Fruit fly (Drosophila melanogaster) whole organism, embryonic: ENCODE results near the gene CG18596.

Source experiments
- Atf3 ChIP-seq: fragments of 200-800 bp; sonication (Bioruptor generic); optimal IDR thresholded peaks from 3 replicates; lab custom pipeline; 2016; ENCODE audit warnings: missing biosample characterization, missing genetic modification characterization
- Bdp1 ChIP-seq: fragments of 200-800 bp; sonication (Bioruptor generic); optimal IDR thresholded peaks from 3 replicates; lab custom pipeline; 2016; ENCODE audit warnings: missing biosample characterization, missing genetic modification characterization
- CG13123 ChIP-seq: fragments of 200-800 bp; sonication (Bioruptor generic); optimal IDR thresholded peaks from 2 replicates; lab custom pipeline; 2016; ENCODE audit warnings: missing biosample characterization, missing genetic modification characterization
- CG13424 ChIP-seq: fragments of 200-800 bp; sonication (Bioruptor generic); optimal IDR thresholded peaks from 2 replicates; lab custom pipeline; 2019; ENCODE audit warnings: missing biosample characterization, mild to moderate bottlenecking, missing genetic modification characterization, moderate library complexity
- CG14014 ChIP-seq: fragments of 200-800 bp; sonication (Bioruptor generic); IDR thresholded peaks from 2 replicates; pipeline ENCODE4 v1.3.6; 2022; ENCODE audit warnings: missing biosample characterization, missing genetic modification characterization
- CG14441 ChIP-seq: fragments of 200-800 bp; sonication (Bioruptor generic); IDR thresholded peaks from 2 replicates; pipeline ENCODE4 v1.3.6; 2022; ENCODE audit warnings: missing biosample characterization, missing genetic modification characterization
- CG14965 ChIP-seq: fragments of 200-800 bp; sonication (Bioruptor generic); optimal IDR thresholded peaks from 2 replicates; lab custom pipeline; 2016; ENCODE audit warnings: missing biosample characterization, missing genetic modification characterization, borderline replicate concordance
- CG15011 ChIP-seq: fragments of 200-800 bp; sonication (Bioruptor generic); optimal IDR thresholded peaks from 3 replicates; lab custom pipeline; 2018; ENCODE audit warnings: missing biosample characterization, mild to moderate bottlenecking, missing genetic modification characterization
- CG15514 ChIP-seq: fragments of 200-800 bp; sonication (Bioruptor generic); optimal IDR thresholded peaks from 3 replicates; lab custom pipeline; 2017; ENCODE audit warnings: missing biosample characterization, missing genetic modification characterization, mild to moderate bottlenecking, moderate library complexity, missing genetic modification reagents
- CG18476 ChIP-seq: fragments of 200-800 bp; sonication (Bioruptor generic); optimal IDR thresholded peaks from 2 replicates; lab custom pipeline; 2016; ENCODE audit warnings: missing biosample characterization, mild to moderate bottlenecking, missing genetic modification characterization
- CG2889 ChIP-seq: fragments of 200-800 bp; sonication (Bioruptor generic); IDR thresholded peaks from 3 replicates; pipeline ENCODE4 v1.3.6; 2022; ENCODE audit warnings: missing biosample characterization, missing genetic modification characterization
- CG31388 ChIP-seq: fragments of 200-800 bp; sonication (Bioruptor generic); optimal IDR thresholded peaks from 2 replicates; lab custom pipeline; 2016; ENCODE audit warnings: missing biosample characterization, missing genetic modification characterization
- CG3726 ChIP-seq: fragments of 200-800 bp; sonication (Bioruptor generic); IDR thresholded peaks from 3 replicates; pipeline ENCODE4, ENCODE4 v1.3.6; 2022; ENCODE audit warnings: missing biosample characterization, missing genetic modification characterization
- CG43689 ChIP-seq: fragments of 200-800 bp; sonication (Bioruptor generic); IDR thresholded peaks from 2 replicates; pipeline ENCODE4 v1.3.6; 2022; ENCODE audit warnings: missing biosample characterization, missing genetic modification characterization
- CG6683 ChIP-seq: fragments of 200-800 bp; sonication (Bioruptor generic); optimal IDR thresholded peaks from 2 replicates; lab custom pipeline; 2017; ENCODE audit warnings: missing biosample characterization, mild to moderate bottlenecking, missing genetic modification characterization, missing genetic modification reagents
- CG7357 ChIP-seq: fragments of 200-800 bp; sonication (Bioruptor generic); IDR thresholded peaks from 3 replicates; pipeline ENCODE4 v1.3.6; 2022; ENCODE audit warnings: missing biosample characterization, missing genetic modification characterization
- CG9932 ChIP-seq: fragments of 200-800 bp; sonication (Bioruptor generic); IDR thresholded peaks from 2 replicates; pipeline ENCODE4 v1.3.6; 2022; ENCODE audit warnings: missing biosample characterization, missing genetic modification characterization
- CHES-1-like ChIP-seq: fragments of 200-800 bp; sonication (Bioruptor generic); optimal IDR thresholded peaks from 2 replicates; lab custom pipeline; 2016; ENCODE audit warnings: missing biosample characterization, missing genetic modification characterization
- CTCF ChIP-seq: fragments of 200-800 bp; sonication (Bioruptor generic); optimal IDR thresholded peaks from 2 replicates; lab custom pipeline; 2017; ENCODE audit warnings: missing biosample characterization, mild to moderate bottlenecking, missing genetic modification characterization, moderate library complexity
- Dbx ChIP-seq: fragments of 200-800 bp; sonication (Bioruptor generic); IDR thresholded peaks from 3 replicates; pipeline ENCODE4 v1.3.6; 2022; ENCODE audit warnings: missing biosample characterization, missing genetic modification characterization
- Hand ChIP-seq: fragments of 200-800 bp; sonication (Bioruptor generic); optimal IDR thresholded peaks from 2 replicates; lab custom pipeline; 2017; ENCODE audit warnings: mild to moderate bottlenecking, missing biosample characterization, missing genetic modification reagents, missing genetic modification characterization
- Hr78 ChIP-seq, 2 experiments: fragments of 200-800 bp in 1 of 2; fragments of >200 bp in 1 of 2; sonication (Bioruptor generic) in 1 of 2; optimal IDR thresholded peaks; 2 replicates each; lab custom pipeline; 2017 to 2019; ENCODE audit warnings: missing biosample characterization in 2 of 2, missing genetic modification characterization in 2 of 2, mild to moderate bottlenecking in 1 of 2, moderate library complexity in 1 of 2
- NC2α ChIP-seq: fragments of 200-800 bp; sonication (Bioruptor generic); optimal IDR thresholded peaks from 2 replicates; lab custom pipeline; 2016; ENCODE audit warnings: missing biosample characterization, missing genetic modification characterization
- Oaz ChIP-seq: fragments of 200-800 bp; sonication (Bioruptor generic); IDR thresholded peaks from 2 replicates; pipeline ENCODE4 v1.3.6; 2022; ENCODE audit warnings: missing biosample characterization, missing genetic modification characterization
- Rx ChIP-seq: fragments of 200-800 bp; sonication (Bioruptor generic); IDR thresholded peaks from 2 replicates; pipeline ENCODE4 v1.3.6; 2022; ENCODE audit warnings: missing biosample characterization, missing genetic modification characterization
- Sox100B ChIP-seq: fragments of 200-800 bp; sonication (Bioruptor generic); optimal IDR thresholded peaks from 3 replicates; lab custom pipeline; 2018; ENCODE audit warnings: missing biosample characterization, mild to moderate bottlenecking, missing genetic modification characterization
- Sox102F ChIP-seq: fragments of 200-800 bp; sonication (Bioruptor generic); optimal IDR thresholded peaks from 2 replicates; lab custom pipeline; 2018; ENCODE audit warnings: missing biosample characterization, mild to moderate bottlenecking, missing genetic modification characterization, moderate library complexity
- Spps ChIP-seq: fragments of 200-800 bp; sonication (Bioruptor generic); optimal IDR thresholded peaks from 2 replicates; lab custom pipeline; 2018; ENCODE audit warnings: missing biosample characterization, mild to moderate bottlenecking, missing genetic modification characterization
- Sry-δ ChIP-seq: fragments of 200-800 bp; sonication (Bioruptor generic); optimal IDR thresholded peaks from 2 replicates; lab custom pipeline; 2016; ENCODE audit warnings: missing biosample characterization, missing genetic modification characterization
- TFAM ChIP-seq: fragments of 200-800 bp; sonication (Bioruptor generic); optimal IDR thresholded peaks from 2 replicates; lab custom pipeline; 2017; ENCODE audit warnings: missing biosample characterization, missing genetic modification characterization, inconsistent platforms
- ap ChIP-seq: fragments of 200-800 bp; sonication (Bioruptor generic); IDR thresholded peaks from 2 replicates; pipeline ENCODE4 v1.3.6; 2022; ENCODE audit warnings: missing biosample characterization, missing genetic modification characterization
- chn ChIP-seq: fragments of 200-800 bp; sonication (Bioruptor generic); optimal IDR thresholded peaks from 2 replicates; lab custom pipeline; 2016; ENCODE audit warnings: missing biosample characterization, missing genetic modification characterization
- danr ChIP-seq: fragments of 200-800 bp; sonication (Bioruptor generic); IDR thresholded peaks from 2 replicates; pipeline ENCODE4 v1.3.6; 2022; ENCODE audit warnings: missing biosample characterization, missing genetic modification characterization
- dmrt11E ChIP-seq: fragments of 200-800 bp; sonication (Bioruptor generic); optimal IDR thresholded peaks from 3 replicates; lab custom pipeline; 2018; ENCODE audit warnings: missing biosample characterization, mild to moderate bottlenecking, missing genetic modification characterization, moderate library complexity
- dmrt99B ChIP-seq: fragments of 200-800 bp; sonication (Bioruptor generic); optimal IDR thresholded peaks from 2 replicates; lab custom pipeline; 2018; ENCODE audit warnings: missing biosample characterization, mild to moderate bottlenecking, missing genetic modification characterization, moderate library complexity
- esg ChIP-seq: fragments of 200-800 bp; sonication (Bioruptor generic); conservative IDR thresholded peaks from 2 replicates; pipeline ENCODE4 v1.3.6; 2022; ENCODE audit warnings: missing biosample characterization, missing genetic modification characterization
- ewg ChIP-seq: fragments of 200-800 bp; sonication (Bioruptor generic); optimal IDR thresholded peaks from 3 replicates; lab custom pipeline; 2017; ENCODE audit warnings: mild to moderate bottlenecking, missing biosample characterization, missing genetic modification reagents, missing genetic modification characterization
- fd102C ChIP-seq: fragments of 200-800 bp; sonication (Bioruptor generic); optimal IDR thresholded peaks from 2 replicates; lab custom pipeline; 2018; ENCODE audit warnings: missing biosample characterization, mild to moderate bottlenecking, missing genetic modification characterization, moderate library complexity
- fd3F ChIP-seq: fragments of 200-800 bp; sonication (Bioruptor generic); optimal IDR thresholded peaks from 2 replicates; lab custom pipeline; 2018; ENCODE audit warnings: missing biosample characterization, mild to moderate bottlenecking, missing genetic modification characterization, moderate library complexity
- fd96Cb ChIP-seq: fragments of 200-800 bp; sonication (Bioruptor generic); optimal IDR thresholded peaks from 2 replicates; lab custom pipeline; 2018; ENCODE audit warnings: missing biosample characterization, mild to moderate bottlenecking, missing genetic modification characterization, moderate library complexity
- fru ChIP-seq: fragments of >200 bp; optimal IDR thresholded peaks from 2 replicates; lab custom pipeline; 2017
- jing ChIP-seq: fragments of 200-800 bp; sonication (Bioruptor generic); optimal IDR thresholded peaks from 2 replicates; lab custom pipeline; 2018; ENCODE audit warnings: missing biosample characterization, mild to moderate bottlenecking, missing genetic modification characterization
- lov ChIP-seq, 2 experiments: fragments of 200-800 bp in 1 of 2; fragments of >200 bp in 1 of 2; sonication (Bioruptor generic) in 1 of 2; IDR thresholded peaks in 1 of 2; optimal IDR thresholded peaks in 1 of 2; 2 replicates in 1 of 2; 3 replicates in 1 of 2; pipeline versions ENCODE4 v1.3.6 to Lab custom; 2017 to 2022; ENCODE audit warnings: missing biosample characterization in 1 of 2, missing genetic modification characterization in 1 of 2
- pnt ChIP-seq: fragments of 200-800 bp; sonication (Bioruptor generic); optimal IDR thresholded peaks from 3 replicates; lab custom pipeline; 2016; ENCODE audit warnings: missing biosample characterization, missing genetic modification characterization
- sens-2 ChIP-seq: fragments of 200-800 bp; sonication (Bioruptor generic); IDR thresholded peaks from 2 replicates; pipeline ENCODE4 v1.3.6; 2022; ENCODE audit warnings: missing biosample characterization, missing genetic modification characterization
- stwl ChIP-seq: fragments of 200-800 bp; sonication (Bioruptor generic); optimal IDR thresholded peaks from 3 replicates; lab custom pipeline; 2018; ENCODE audit warnings: missing biosample characterization, mild to moderate bottlenecking, missing genetic modification characterization, moderate library complexity
- trh ChIP-seq: fragments of 200-800 bp; sonication (Bioruptor generic); optimal IDR thresholded peaks from 2 replicates; lab custom pipeline; 2016; ENCODE audit warnings: missing biosample characterization, missing genetic modification characterization
- tup ChIP-seq: fragments of 200-800 bp; sonication (Bioruptor generic); optimal IDR thresholded peaks from 2 replicates; lab custom pipeline; 2016; ENCODE audit warnings: missing biosample characterization, mild to moderate bottlenecking, missing genetic modification characterization, moderate library complexity
- wdn ChIP-seq: fragments of 200-800 bp; sonication (Bioruptor generic); IDR thresholded peaks from 2 replicates; pipeline ENCODE4 v1.3.6; 2022; ENCODE audit warnings: missing biosample characterization, missing genetic modification characterization
- zen2 ChIP-seq: fragments of 200-800 bp; sonication (Bioruptor generic); IDR thresholded peaks from 3 replicates; pipeline ENCODE4 v1.3.6; 2022; ENCODE audit warnings: missing biosample characterization, missing genetic modification characterization; ENCODE audit not compliant: partially characterized antibody

Gene CG18596

DNA sequence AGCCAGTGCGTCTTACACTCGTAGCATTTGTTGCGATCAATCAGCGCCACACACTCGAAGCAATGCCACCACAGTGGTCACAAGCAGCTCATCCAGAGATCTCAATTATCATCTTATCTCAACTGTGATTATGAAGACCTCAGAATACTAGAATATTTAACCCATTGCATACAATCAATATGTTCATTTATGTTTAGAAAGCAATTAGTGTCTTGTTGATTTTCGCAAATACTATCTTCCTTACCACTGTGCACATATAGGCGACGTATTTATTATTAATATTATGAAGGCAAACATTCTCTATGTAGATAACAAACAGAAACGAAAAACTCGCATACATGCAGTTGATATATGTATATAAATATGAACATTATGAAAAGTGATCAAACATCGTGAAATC, 16.9 kb upstream of the CG18596 start (continued):
- TF ChIP-seq CG13123 (GFP tag; lab: Kevin White, UChicago) (peak; percentile 69), dmrt99B (tag; lab: Kevin White, UChicago) (peak; percentile 62), CHES-1-like (GFP tag; lab: Kevin White, UChicago) (peak; percentile 17), tup (GFP tag; lab: Kevin White, UChicago) (peak; percentile 67), NC2α (GFP tag; lab: Kevin White, UChicago) (peak; percentile 55), CG15514 (GFP tag; lab: Kevin White, UChicago) (peak; percentile 32), CG3726 (GFP tag; lab: Robert Waterston, UW) (0 out of 3 replicates have a peak, but pooled peaks have one; percentile 50), sens-2 (GFP tag; lab: Robert Waterston, UW) (no peak), fru (lab: Kevin White, UChicago) (no peak), Hr78 (GFP tag; optimal IDR thresholded peaks at IDR 0.05; lab: Kevin White, UChicago) (peak in 1 of 2 experiments; percentile 34), CG13424 (tag; lab: Kevin White, UChicago) (peak; percentile 72), trh (GFP tag; lab: Kevin White, UChicago) (peak; percentile 63), Sox102F (GFP tag; lab: Kevin White, UChicago) (peak; percentile 76), Oaz (GFP tag; lab: Robert Waterston, UW) (no peak), CG15011 (GFP tag; lab: Kevin White, UChicago) (peak; percentile 62), Sry-δ (GFP tag; lab: Kevin White, UChicago) (peak; percentile 32), ewg (GFP tag; lab: Kevin White, UChicago) (peak; percentile 62), CG7357 (GFP tag; lab: Robert Waterston, UW) (peak; percentile 35; the same call in 1 of the 3 replicates), CG6683 (GFP tag; lab: Kevin White, UChicago) (peak; percentile 38), danr (peak; percentile 58), esg (GFP tag; lab: Robert Waterston, UW) (peak; percentile 24; the same call in 1 of the 2 replicates), fd102C (no peak), chn (peak; percentile 53), CG14441 (GFP tag; lab: Robert Waterston, UW) (peak; percentile 82), lov (optimal IDR thresholded peaks at IDR 0.05; lab: Kevin White, UChicago) (no peak), lov (GFP tag; IDR thresholded peaks at IDR 0.05; lab: Robert Waterston, UW) (peak; percentile 74; the same call in 1 of the 3 replicates), wdn (GFP tag; lab: Robert Waterston, UW) (0 out of 2 replicates have a peak, but pooled peaks have one; percentile 11), fd96Cb (peak; percentile 77), TFAM (GFP tag; lab: Kevin White, UChicago) (peak; percentile 17), fd3F (peak; percentile 2), CTCF (GFP tag; lab: Kevin White, UChicago) (no peak), pnt (GFP tag; lab: Kevin White, UChicago) (peak; percentile 36), Hand (GFP tag; lab: Kevin White, UChicago) (no peak), Bdp1 (peak; percentile 75), CG31388 (peak; percentile 13), Atf3 (GFP tag; lab: Kevin White, UChicago) (peak; percentile 33), CG14965 (GFP tag; lab: Kevin White, UChicago) (peak; percentile 29), Sox100B (GFP tag; lab: Kevin White, UChicago) (peak; percentile 77), zen2 (GFP tag; lab: Robert Waterston, UW) (no peak), Rx (GFP tag; lab: Robert Waterston, UW) (peak; percentile 54; the same call in 1 of the 2 replicates), dmrt11E (tag; lab: Kevin White, UChicago) (peak; percentile 88), CG2889 (peak; percentile 49; the same call in 1 of the 3 replicates), CG14014 (GFP tag; lab: Robert Waterston, UW) (peak; percentile 54; the same call in 1 of the 2 replicates), ap (GFP tag; lab: Robert Waterston, UW) (0 out of 2 replicates have a peak, but pooled peaks have one; percentile 21), jing (GFP tag; lab: Kevin White, UChicago) (peak; percentile 23), Spps (tag; lab: Kevin White, UChicago) (peak; percentile 82), Dbx (0 out of 3 replicates have a peak, but pooled peaks have one; percentile 25), stwl (tag; lab: Kevin White, UChicago) (peak; percentile 23), CG18476 (GFP tag; lab: Kevin White, UChicago) (peak; percentile 84), CG9932 (GFP tag; lab: Robert Waterston, UW) (no peak), CG43689 (GFP tag; lab: Robert Waterston, UW) (0 out of 2 replicates have a peak, but pooled peaks have one; percentile 27)
